Fruit fly (Drosophila melanogaster) whole organism, prepupa: ENCODE data around the gene CG45066.
A peak's percentile ranks its signal among the peaks of the same experiment; 100 is the strongest.

Experiments used
- Blimp-1 ChIP-seq: fragments of 200-800 bp; sonication (Bioruptor generic); optimal IDR thresholded peaks from 3 replicates; lab custom pipeline; 2017; ENCODE audit warnings: missing biosample characterization, missing genetic modification characterization, mild to moderate bottlenecking, moderate library complexity, missing genetic modification reagents
- CG10631 ChIP-seq: fragments of 200-800 bp; sonication (Bioruptor generic); optimal IDR thresholded peaks from 2 replicates; lab custom pipeline; 2016; ENCODE audit warnings: missing biosample characterization, missing genetic modification characterization
- CG10669 ChIP-seq: fragments of 200-800 bp; sonication (Bioruptor generic); optimal IDR thresholded peaks from 3 replicates; lab custom pipeline; 2018; ENCODE audit warnings: missing biosample characterization, mild to moderate bottlenecking, missing genetic modification characterization, moderate library complexity
- CG11294 ChIP-seq: fragments of 200-800 bp; sonication (Bioruptor generic); IDR thresholded peaks from 2 replicates; pipeline ENCODE4 v1.3.6; 2022; ENCODE audit warnings: missing biosample characterization, missing genetic modification characterization
- CG11762 ChIP-seq: fragments of 200-800 bp; sonication (Bioruptor generic); optimal IDR thresholded peaks from 3 replicates; lab custom pipeline; 2016; ENCODE audit warnings: missing biosample characterization, missing genetic modification characterization; ENCODE audit not compliant: insufficient read depth
- CG15336 ChIP-seq: fragments of 200-800 bp; sonication (Bioruptor generic); IDR thresholded peaks from 2 replicates; pipeline ENCODE4 v1.3.6; 2022; ENCODE audit warnings: missing biosample characterization, missing genetic modification characterization
- CG16779 ChIP-seq: fragments of 200-800 bp; sonication (Bioruptor generic); optimal IDR thresholded peaks from 3 replicates; lab custom pipeline; 2017; ENCODE audit warnings: missing biosample characterization, mild to moderate bottlenecking, missing genetic modification characterization
- CG31627 ChIP-seq: fragments of 200-800 bp; sonication (Bioruptor generic); optimal IDR thresholded peaks from 3 replicates; lab custom pipeline; 2016; ENCODE audit warnings: missing biosample characterization, missing genetic modification characterization
- CG32006 ChIP-seq: fragments of 200-800 bp; sonication (Bioruptor generic); optimal IDR thresholded peaks from 3 replicates; lab custom pipeline; 2017; ENCODE audit warnings: missing biosample characterization, mild to moderate bottlenecking, missing genetic modification characterization
- CG34406 ChIP-seq: fragments of 200-800 bp; sonication (Bioruptor generic); optimal IDR thresholded peaks from 3 replicates; lab custom pipeline; 2016; ENCODE audit warnings: missing biosample characterization, missing genetic modification characterization
- CG3919 ChIP-seq: fragments of 200-800 bp; sonication (Bioruptor generic); optimal IDR thresholded peaks from 3 replicates; lab custom pipeline; 2016; ENCODE audit warnings: missing biosample characterization, missing genetic modification characterization
- CG4318 ChIP-seq: fragments of 200-800 bp; sonication (Bioruptor generic); optimal IDR thresholded peaks from 3 replicates; lab custom pipeline; 2017; ENCODE audit warnings: missing biosample characterization, mild to moderate bottlenecking, missing genetic modification characterization
- CG6163 ChIP-seq: fragments of 200-800 bp; sonication (Bioruptor generic); IDR thresholded peaks from 3 replicates; pipeline ENCODE4 v1.3.6; 2022; ENCODE audit warnings: missing biosample characterization, missing genetic modification characterization
- CG6276 ChIP-seq: fragments of 200-800 bp; sonication (Bioruptor generic); optimal IDR thresholded peaks from 2 replicates; lab custom pipeline; 2017; ENCODE audit warnings: missing biosample characterization, mild to moderate bottlenecking, missing genetic modification characterization
- CG6808 ChIP-seq: fragments of 200-800 bp; sonication (Bioruptor generic); optimal IDR thresholded peaks from 3 replicates; lab custom pipeline; 2017; ENCODE audit warnings: missing biosample characterization, missing genetic modification characterization, mild to moderate bottlenecking, moderate library complexity, missing genetic modification reagents
- CG6854 ChIP-seq: fragments of 200-800 bp; sonication (Bioruptor generic); optimal IDR thresholded peaks from 2 replicates; lab custom pipeline; 2017; ENCODE audit warnings: missing biosample characterization, mild to moderate bottlenecking, missing genetic modification characterization
- CG7368 ChIP-seq: fragments of 200-800 bp; sonication (Bioruptor generic); optimal IDR thresholded peaks from 3 replicates; lab custom pipeline; 2016; ENCODE audit warnings: missing biosample characterization, missing genetic modification characterization
- CG8319 ChIP-seq: fragments of 200-800 bp; sonication (Bioruptor generic); optimal IDR thresholded peaks from 3 replicates; lab custom pipeline; 2016; ENCODE audit warnings: missing biosample characterization, missing genetic modification characterization
- CG9139 ChIP-seq: fragments of 200-800 bp; sonication (Bioruptor generic); optimal IDR thresholded peaks from 3 replicates; lab custom pipeline; 2017; ENCODE audit warnings: missing biosample characterization, mild to moderate bottlenecking, missing genetic modification characterization
- Eip75B ChIP-seq: fragments of 200-800 bp; sonication (Bioruptor generic); optimal IDR thresholded peaks from 3 replicates; lab custom pipeline; 2016; ENCODE audit warnings: missing biosample characterization, missing genetic modification characterization
- Eip78C ChIP-seq: fragments of 200-800 bp; sonication (Bioruptor generic); peaks from one replicate; lab custom pipeline; 2016; ENCODE audit warnings: missing biosample characterization, missing genetic modification characterization
- Eip93F ChIP-seq: fragments of 200-800 bp; sonication (Bioruptor generic); optimal IDR thresholded peaks from 2 replicates; lab custom pipeline; 2016; ENCODE audit warnings: missing biosample characterization, mild to moderate bottlenecking, missing genetic modification characterization
- Ets21C ChIP-seq: fragments of 200-800 bp; sonication (Bioruptor generic); optimal IDR thresholded peaks from 3 replicates; lab custom pipeline; 2016; ENCODE audit warnings: missing biosample characterization, missing genetic modification characterization
- Ets96B ChIP-seq: fragments of 200-800 bp; optimal IDR thresholded peaks from 2 replicates; lab custom pipeline; 2019; ENCODE audit warnings: missing biosample characterization, mild to moderate bottlenecking, missing genetic modification characterization, moderate library complexity
- Gug ChIP-seq: fragments of 200-800 bp; sonication (Bioruptor generic); IDR thresholded peaks from 2 replicates; pipeline ENCODE4 v1.3.6; 2022; ENCODE audit warnings: missing biosample characterization, missing genetic modification characterization
- Hr38 ChIP-seq: sonication (Bioruptor generic); optimal IDR thresholded peaks from 2 replicates; lab custom pipeline; 2016; ENCODE audit warnings: missing biosample characterization, missing genetic modification characterization
- Hr39 ChIP-seq: fragments of 200-800 bp; sonication (Bioruptor generic); optimal IDR thresholded peaks from 2 replicates; lab custom pipeline; 2016; ENCODE audit warnings: missing biosample characterization, missing genetic modification characterization
- Hr4 ChIP-seq: fragments of 200-800 bp; sonication (Bioruptor generic); optimal IDR thresholded peaks from 3 replicates; lab custom pipeline; 2016; ENCODE audit warnings: missing biosample characterization, missing genetic modification characterization
- Lpt ChIP-seq: fragments of 200-800 bp; sonication (Bioruptor generic); optimal IDR thresholded peaks from 3 replicates; lab custom pipeline; 2016; ENCODE audit warnings: missing biosample characterization, missing genetic modification characterization
- OdsH ChIP-seq: fragments of 200-800 bp; sonication (Bioruptor generic); optimal IDR thresholded peaks from 3 replicates; lab custom pipeline; 2016; ENCODE audit warnings: missing biosample characterization, missing genetic modification characterization
- Smox ChIP-seq: fragments of 200-800 bp; sonication (Bioruptor generic); optimal IDR thresholded peaks from 3 replicates; lab custom pipeline; 2016; ENCODE audit warnings: missing biosample characterization, missing genetic modification characterization
- Sox14 ChIP-seq: fragments of 200-800 bp; sonication (Bioruptor generic); optimal IDR thresholded peaks from 3 replicates; lab custom pipeline; 2016; ENCODE audit warnings: missing biosample characterization, missing genetic modification characterization
- Sox15 ChIP-seq: fragments of 200-800 bp; sonication (Bioruptor generic); optimal IDR thresholded peaks from 3 replicates; lab custom pipeline; 2016; ENCODE audit warnings: missing biosample characterization, missing genetic modification characterization
- acj6 ChIP-seq: fragments of 200-800 bp; sonication (Bioruptor generic); optimal IDR thresholded peaks from 3 replicates; lab custom pipeline; 2016; ENCODE audit warnings: missing biosample characterization, missing genetic modification characterization
- cyc ChIP-seq: fragments of 200-800 bp; sonication (Bioruptor generic); optimal IDR thresholded peaks from 3 replicates; lab custom pipeline; 2016; ENCODE audit warnings: missing biosample characterization, missing genetic modification characterization
- dsx ChIP-seq: fragments of 200-800 bp; optimal IDR thresholded peaks from 3 replicates; lab custom pipeline; 2019; ENCODE audit warnings: missing biosample characterization, mild to moderate bottlenecking, missing genetic modification characterization, moderate library complexity; ENCODE audit not compliant: poor library complexity, severe bottlenecking
- eg ChIP-seq: fragments of 200-800 bp; sonication (Bioruptor generic); IDR thresholded peaks from 3 replicates; pipeline ENCODE4 v1.3.6; 2022; ENCODE audit warnings: missing biosample characterization, missing genetic modification characterization
- esn ChIP-seq: fragments of 200-800 bp; sonication (Bioruptor generic); optimal IDR thresholded peaks from 2 replicates; lab custom pipeline; 2016; ENCODE audit warnings: missing biosample characterization, mild to moderate bottlenecking, missing genetic modification characterization, moderate library complexity
- fd59A ChIP-seq: fragments of 200-800 bp; sonication (Bioruptor generic); optimal IDR thresholded peaks from 2 replicates; lab custom pipeline; 2017; ENCODE audit warnings: missing biosample characterization, mild to moderate bottlenecking, missing genetic modification characterization, missing genetic modification reagents
- fkh ChIP-seq: fragments of 200-800 bp; sonication (Bioruptor generic); optimal IDR thresholded peaks from 3 replicates; lab custom pipeline; 2017; ENCODE audit warnings: missing biosample characterization, mild to moderate bottlenecking, missing genetic modification characterization, moderate library complexity
- net ChIP-seq: fragments of 200-800 bp; sonication (Bioruptor generic); optimal IDR thresholded peaks from 3 replicates; lab custom pipeline; 2016; ENCODE audit warnings: missing biosample characterization, missing genetic modification characterization
- pdm3 ChIP-seq: fragments of 200-800 bp; sonication (Bioruptor generic); optimal IDR thresholded peaks from 3 replicates; lab custom pipeline; 2016; ENCODE audit warnings: missing biosample characterization, missing genetic modification characterization
- salr ChIP-seq, 2 experiments: fragments of 200-800 bp; sonication (Bioruptor generic); optimal IDR thresholded peaks; 3 replicates each; lab custom pipeline; 2016 to 2018; ENCODE audit warnings: missing biosample characterization in 2 of 2, missing genetic modification characterization in 2 of 2, mild to moderate bottlenecking in 1 of 2
- spab ChIP-seq: fragments of 200-800 bp; sonication (Bioruptor generic); optimal IDR thresholded peaks from 2 replicates; lab custom pipeline; 2017; ENCODE audit warnings: missing biosample characterization, mild to moderate bottlenecking, missing genetic modification characterization, missing genetic modification reagents
- vri ChIP-seq: fragments of 200-800 bp; sonication (Bioruptor generic); optimal IDR thresholded peaks from 3 replicates; lab custom pipeline; 2016; ENCODE audit warnings: missing biosample characterization, mild to moderate bottlenecking, missing genetic modification characterization

CG45066 gene

DNA sequence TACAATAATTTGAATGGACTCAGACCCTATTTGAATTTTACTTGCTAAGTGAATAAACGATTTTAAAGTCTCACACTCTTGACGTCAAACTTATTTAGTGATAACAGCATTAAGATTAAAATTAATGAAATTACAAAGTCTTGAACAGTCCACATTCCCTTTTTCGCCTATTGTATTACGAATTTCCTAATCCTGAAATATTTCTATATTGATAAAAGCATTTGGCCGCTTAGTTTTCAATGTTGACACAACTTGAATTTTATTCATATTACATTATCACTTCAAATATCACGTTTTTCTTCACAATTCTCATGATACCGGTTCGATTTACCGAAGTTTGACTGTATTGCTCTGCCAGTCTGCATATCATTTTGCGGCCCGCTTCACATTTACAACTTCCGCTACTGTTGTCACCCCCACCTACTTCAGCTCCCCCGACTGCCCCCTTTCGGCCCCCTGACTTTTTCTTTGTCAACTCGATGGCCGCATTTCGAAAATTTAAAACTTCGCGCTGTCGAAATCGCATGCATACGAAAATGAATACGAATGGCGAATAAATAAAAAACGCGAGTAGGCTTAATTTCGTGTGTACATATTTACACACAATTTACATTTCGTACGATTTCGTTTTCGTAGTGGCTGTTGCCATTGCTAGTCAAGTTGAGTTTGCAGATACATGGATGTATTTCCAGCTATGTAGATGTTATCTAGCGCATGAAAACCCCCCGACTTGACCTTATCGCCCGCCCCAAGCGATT lies 32.5 kb downstream of the CG45066 start (continued):
- TF ChIP-seq Hr39 (GFP tag; lab: Kevin White, UChicago), result peak; percentile 69
- TF ChIP-seq CG15336 (GFP tag; lab: Robert Waterston, UW), result no peak; the same call in 1 of the 2 replicates
- no peak for TF ChIP-seq CG16779 (tag; lab: Kevin White, UChicago)
- TF ChIP-seq Hr38 (GFP tag; lab: Kevin White, UChicago), result no peak
- peak; percentile 64 for TF ChIP-seq CG32006 (GFP tag; lab: Kevin White, UChicago)
- 0 out of 2 replicates have a peak, but pooled peaks have one; percentile 14 for TF ChIP-seq Gug (GFP tag; lab: Robert Waterston, UW)
- TF ChIP-seq Blimp-1, result peak; percentile 50
- peak; percentile 29 for TF ChIP-seq spab (GFP tag; lab: Kevin White, UChicago)
- TF ChIP-seq Eip75B (GFP tag; lab: Kevin White, UChicago), result no peak
- TF ChIP-seq CG3919, result peak; percentile 14
- peak; percentile 9 for TF ChIP-seq CG6854
- peak; percentile 58 for TF ChIP-seq CG11762 (GFP tag; lab: Kevin White, UChicago)
- TF ChIP-seq CG10631 (GFP tag; lab: Kevin White, UChicago), result peak; percentile 27
- TF ChIP-seq CG7368 (GFP tag; lab: Kevin White, UChicago), result peak; percentile 18
- TF ChIP-seq Eip78C (GFP tag; lab: Kevin White, UChicago), result peak; percentile 87
- peak; percentile 50 for TF ChIP-seq esn (GFP tag; lab: Kevin White, UChicago)
- TF ChIP-seq acj6 (GFP tag; lab: Kevin White, UChicago), result peak; percentile 40
- no peak for TF ChIP-seq vri (GFP tag; lab: Kevin White, UChicago)
- no peak for TF ChIP-seq CG11294 (GFP tag; lab: Robert Waterston, UW)
- peak; percentile 45 for TF ChIP-seq Sox14 (GFP tag; lab: Kevin White, UChicago)
- peak; percentile 61 for TF ChIP-seq pdm3
- TF ChIP-seq CG4318 (GFP tag; lab: Kevin White, UChicago), result peak; percentile 5
- TF ChIP-seq fd59A (GFP tag; lab: Kevin White, UChicago), result no peak
- TF ChIP-seq CG6276, result peak; percentile 43
- peak; percentile 71 for TF ChIP-seq fkh
- TF ChIP-seq CG31627, result peak; percentile 73
- no peak for TF ChIP-seq salr (GFP tag; optimal IDR thresholded peaks at IDR 0.05; lab: Kevin White, UChicago)
- TF ChIP-seq dsx (GFP tag; lab: Kevin White, UChicago), result peak; percentile 11
- peak; percentile 63 for TF ChIP-seq CG34406 (GFP tag; lab: Kevin White, UChicago)
- TF ChIP-seq Sox15 (GFP tag; lab: Kevin White, UChicago), result peak; percentile 31
- TF ChIP-seq Ets96B, result peak; percentile 21
- TF ChIP-seq CG8319 (GFP tag; lab: Kevin White, UChicago), result no peak
- TF ChIP-seq CG6163 (GFP tag; lab: Robert Waterston, UW), result no peak
- peak; percentile 60 for TF ChIP-seq Smox (GFP tag; lab: Kevin White, UChicago)
- no peak for TF ChIP-seq Eip93F
- peak; percentile 51 for TF ChIP-seq OdsH
- TF ChIP-seq Ets21C (GFP tag; lab: Kevin White, UChicago), result peak; percentile 38
- no peak for TF ChIP-seq CG9139
- TF ChIP-seq Hr4 (GFP tag; lab: Kevin White, UChicago), result peak; percentile 51

- TF ChIP-seq Sox15 (GFP tag; lab: Kevin White, UChicago), result no peak
- peak; percentile 68 for TF ChIP-seq dsx (GFP tag; lab: Kevin White, UChicago)
- TF ChIP-seq Ets96B, result peak; percentile 31
- peak; percentile 62 for TF ChIP-seq fkh
- peak; percentile 86 for TF ChIP-seq CG6163 (GFP tag; lab: Robert Waterston, UW)
- peak; percentile 21 for TF ChIP-seq CG32006 (GFP tag; lab: Kevin White, UChicago)
- TF ChIP-seq CG10669, result peak; percentile 52
- peak; percentile 38 for TF ChIP-seq OdsH
- peak; percentile 29 for TF ChIP-seq Smox (GFP tag; lab: Kevin White, UChicago)
- TF ChIP-seq Blimp-1, result no peak
- TF ChIP-seq vri (GFP tag; lab: Kevin White, UChicago), result peak; percentile 91
- TF ChIP-seq CG9139, result peak; percentile 7
- peak; percentile 36 for TF ChIP-seq CG6808 (GFP tag; lab: Kevin White, UChicago)
- peak; percentile 80 for TF ChIP-seq Lpt (GFP tag; lab: Kevin White, UChicago)
- no peak for TF ChIP-seq Ets21C (GFP tag; lab: Kevin White, UChicago)
- peak; percentile 12 for TF ChIP-seq CG10631 (GFP tag; lab: Kevin White, UChicago)
- TF ChIP-seq net (GFP tag; lab: Kevin White, UChicago), result peak; percentile 81
- TF ChIP-seq CG15336 (GFP tag; lab: Robert Waterston, UW), result peak; percentile 91
- peak; percentile 23 for TF ChIP-seq cyc (GFP tag; lab: Kevin White, UChicago)
- peak; percentile 22 for TF ChIP-seq acj6 (GFP tag; lab: Kevin White, UChicago)
- TF ChIP-seq eg, result peak; percentile 77
- no peak for TF ChIP-seq CG8319 (GFP tag; lab: Kevin White, UChicago)
- TF ChIP-seq esn (GFP tag; lab: Kevin White, UChicago), result peak; percentile 61
- TF ChIP-seq CG4318 (GFP tag; lab: Kevin White, UChicago), result no peak
- TF ChIP-seq CG34406 (GFP tag; lab: Kevin White, UChicago), result peak; percentile 62
Observed at dm6 chr3L:3077568-3078107, 33.4 kb downstream of the CG45066 start.
